Fruit fly (Drosophila melanogaster) whole organism, embryonic: ENCODE measurements around the gene toe.

ENCODE experiments used
- CG11398 ChIP-seq: fragments of 200-800 bp; sonication (Bioruptor generic); optimal IDR thresholded peaks from 2 replicates; lab custom pipeline; 2016; ENCODE audit warnings: missing biosample characterization, missing genetic modification characterization
- CG12236 ChIP-seq: fragments of 200-800 bp; sonication (Bioruptor generic); optimal IDR thresholded peaks from 2 replicates; lab custom pipeline; 2016; ENCODE audit warnings: missing biosample characterization, missing genetic modification characterization
- CG13296 ChIP-seq: fragments of 200-800 bp; sonication (Bioruptor generic); optimal IDR thresholded peaks from 3 replicates; lab custom pipeline; 2018; ENCODE audit warnings: missing biosample characterization, mild to moderate bottlenecking, missing genetic modification characterization
- CG14014 ChIP-seq: fragments of 200-800 bp; sonication (Bioruptor generic); IDR thresholded peaks from 2 replicates; pipeline ENCODE4 v1.3.6; 2022; ENCODE audit warnings: missing biosample characterization, missing genetic modification characterization
- CG15514 ChIP-seq: fragments of 200-800 bp; sonication (Bioruptor generic); optimal IDR thresholded peaks from 3 replicates; lab custom pipeline; 2017; ENCODE audit warnings: missing biosample characterization, missing genetic modification characterization, mild to moderate bottlenecking, moderate library complexity, missing genetic modification reagents
- CG15696 ChIP-seq: fragments of 200-800 bp; sonication (Bioruptor generic); optimal IDR thresholded peaks from 2 replicates; lab custom pipeline; 2019; ENCODE audit warnings: missing biosample characterization, mild to moderate bottlenecking, missing genetic modification characterization, moderate library complexity
- CG16863 ChIP-seq: fragments of 200-800 bp; sonication (Bioruptor generic); optimal IDR thresholded peaks from 3 replicates; lab custom pipeline; 2016; ENCODE audit warnings: missing biosample characterization, missing genetic modification characterization
- CG17328 ChIP-seq: fragments of 200-800 bp; sonication (Bioruptor generic); IDR thresholded peaks from 2 replicates; pipeline ENCODE4 v1.3.6; 2022; ENCODE audit warnings: missing biosample characterization, missing genetic modification characterization
- CG17612 ChIP-seq: fragments of 200-800 bp; sonication (Bioruptor generic); IDR thresholded peaks from 2 replicates; pipeline ENCODE4 v1.3.6; 2022; ENCODE audit warnings: missing biosample characterization, missing genetic modification characterization
- CG18011 ChIP-seq: fragments of 200-800 bp; sonication (Bioruptor generic); optimal IDR thresholded peaks from 2 replicates; lab custom pipeline; 2017; ENCODE audit warnings: missing biosample characterization, missing genetic modification characterization, mild to moderate bottlenecking, moderate library complexity, missing genotype
- CG18764 ChIP-seq: fragments of 200-800 bp; sonication (Bioruptor generic); optimal IDR thresholded peaks from 3 replicates; lab custom pipeline; 2016; ENCODE audit warnings: missing biosample characterization, missing genetic modification characterization
- CG2120 ChIP-seq: fragments of 200-800 bp; sonication (Bioruptor generic); optimal IDR thresholded peaks from 3 replicates; lab custom pipeline; 2016; ENCODE audit warnings: missing biosample characterization, missing genetic modification characterization
- CG30020 ChIP-seq: fragments of 200-800 bp; optimal IDR thresholded peaks from 2 replicates; lab custom pipeline; 2019; ENCODE audit warnings: missing biosample characterization, mild to moderate bottlenecking, missing genetic modification characterization, moderate library complexity
- CG31441 ChIP-seq: fragments of 200-800 bp; sonication (Bioruptor generic); IDR thresholded peaks from 2 replicates; pipeline ENCODE4 v1.3.6; 2022; ENCODE audit warnings: missing biosample characterization, missing genetic modification characterization
- CG33557 ChIP-seq: fragments of 200-800 bp; sonication (Bioruptor generic); optimal IDR thresholded peaks from 2 replicates; lab custom pipeline; 2019; ENCODE audit warnings: missing biosample characterization, mild to moderate bottlenecking, missing genetic modification characterization, moderate library complexity
- CG3726 ChIP-seq: fragments of 200-800 bp; sonication (Bioruptor generic); IDR thresholded peaks from 3 replicates; pipeline ENCODE4, ENCODE4 v1.3.6; 2022; ENCODE audit warnings: missing biosample characterization, missing genetic modification characterization
- CG3838 ChIP-seq: fragments of 200-800 bp; sonication (Bioruptor generic); optimal IDR thresholded peaks from 3 replicates; lab custom pipeline; 2016; ENCODE audit warnings: missing biosample characterization, missing genetic modification characterization
- CG7556 ChIP-seq: fragments of 200-800 bp; sonication (Bioruptor generic); optimal IDR thresholded peaks from 2 replicates; lab custom pipeline; 2017; ENCODE audit warnings: missing biosample characterization, mild to moderate bottlenecking, missing genetic modification characterization
- CG7987 ChIP-seq: fragments of 200-800 bp; sonication (Bioruptor generic); optimal IDR thresholded peaks from 2 replicates; lab custom pipeline; 2018; ENCODE audit warnings: missing biosample characterization, mild to moderate bottlenecking, missing genetic modification characterization, moderate library complexity
- CG9437 ChIP-seq: fragments of 200-800 bp; sonication (Bioruptor generic); optimal IDR thresholded peaks from 2 replicates; lab custom pipeline; 2018; ENCODE audit warnings: missing biosample characterization, mild to moderate bottlenecking, missing genetic modification characterization
- D19B ChIP-seq: fragments of 200-800 bp; sonication (Bioruptor generic); optimal IDR thresholded peaks from 2 replicates; lab custom pipeline; 2017; ENCODE audit warnings: missing biosample characterization, mild to moderate bottlenecking, missing genetic modification characterization
- Elba2 ChIP-seq: fragments of 200-800 bp; sonication (Bioruptor generic); optimal IDR thresholded peaks from 3 replicates; lab custom pipeline; 2016; ENCODE audit warnings: missing biosample characterization, missing genetic modification characterization
- HmgD ChIP-seq: fragments of 200-800 bp; sonication (Bioruptor generic); optimal IDR thresholded peaks from 3 replicates; lab custom pipeline; 2016; ENCODE audit warnings: missing biosample characterization, missing genetic modification characterization
- Med ChIP-seq: fragments of 200-800 bp; sonication (Bioruptor generic); peaks from one replicate; lab custom pipeline; 2016; ENCODE audit warnings: missing biosample characterization, missing genetic modification characterization, mild to moderate bottlenecking, inconsistent platforms, moderate library complexity
- NC2α ChIP-seq: fragments of 200-800 bp; sonication (Bioruptor generic); optimal IDR thresholded peaks from 2 replicates; lab custom pipeline; 2016; ENCODE audit warnings: missing biosample characterization, missing genetic modification characterization
- NC2β ChIP-seq: fragments of 200-800 bp; sonication (Bioruptor generic); optimal IDR thresholded peaks from 2 replicates; lab custom pipeline; 2016; ENCODE audit warnings: missing biosample characterization, missing genetic modification characterization
- Rfx ChIP-seq: fragments of 200-800 bp; sonication (Bioruptor generic); IDR thresholded peaks from 2 replicates; pipeline ENCODE4 v1.3.6; 2022; ENCODE audit warnings: missing biosample characterization, missing genetic modification characterization
- Sin3A ChIP-seq: fragments of >200 bp; optimal IDR thresholded peaks from 2 replicates; lab custom pipeline; 2018
- ab ChIP-seq: fragments of 200-800 bp; sonication (Bioruptor generic); optimal IDR thresholded peaks from 2 replicates; lab custom pipeline; 2016; ENCODE audit warnings: missing biosample characterization, missing genetic modification characterization
- al ChIP-seq: fragments of 200-800 bp; sonication (Bioruptor generic); IDR thresholded peaks from 2 replicates; pipeline ENCODE4 v1.3.6; 2022; ENCODE audit warnings: missing biosample characterization, missing genetic modification characterization
- ap ChIP-seq: fragments of 200-800 bp; sonication (Bioruptor generic); IDR thresholded peaks from 2 replicates; pipeline ENCODE4 v1.3.6; 2022; ENCODE audit warnings: missing biosample characterization, missing genetic modification characterization
- ash1 ChIP-seq: fragments of 200-800 bp; sonication (Bioruptor generic); optimal IDR thresholded peaks from 2 replicates; lab custom pipeline; 2018; ENCODE audit warnings: missing biosample characterization, mild to moderate bottlenecking, missing genetic modification characterization
- btn ChIP-seq: fragments of 200-800 bp; sonication (Bioruptor generic); optimal IDR thresholded peaks from 2 replicates; lab custom pipeline; 2016; ENCODE audit warnings: missing biosample characterization, missing genetic modification characterization
- cad ChIP-seq: fragments of >200 bp; optimal IDR thresholded peaks from 2 replicates; lab custom pipeline; 2017; ENCODE audit warnings: missing biosample characterization, missing genetic modification characterization
- chm ChIP-seq: fragments of 200-800 bp; sonication (Bioruptor generic); IDR thresholded peaks from 2 replicates; pipeline ENCODE4 v1.3.6; 2022; ENCODE audit warnings: missing biosample characterization, missing genetic modification characterization
- crp ChIP-seq, 2 experiments: fragments of 200-800 bp; sonication (Bioruptor generic); optimal IDR thresholded peaks; 2 replicates in 1 of 2; 3 replicates in 1 of 2; lab custom pipeline; 2017; ENCODE audit warnings: missing biosample characterization in 2 of 2, missing genetic modification characterization in 2 of 2, mild to moderate bottlenecking in 1 of 2, moderate library complexity in 1 of 2
- dmrt11E ChIP-seq: fragments of 200-800 bp; sonication (Bioruptor generic); optimal IDR thresholded peaks from 3 replicates; lab custom pipeline; 2018; ENCODE audit warnings: missing biosample characterization, mild to moderate bottlenecking, missing genetic modification characterization, moderate library complexity
- dmrt99B ChIP-seq: fragments of 200-800 bp; sonication (Bioruptor generic); optimal IDR thresholded peaks from 2 replicates; lab custom pipeline; 2018; ENCODE audit warnings: missing biosample characterization, mild to moderate bottlenecking, missing genetic modification characterization, moderate library complexity
- en ChIP-seq: fragments of 200-800 bp; sonication (Bioruptor generic); optimal IDR thresholded peaks from 2 replicates; lab custom pipeline; 2016; ENCODE audit warnings: missing biosample characterization, missing genetic modification characterization
- gem ChIP-seq: fragments of 200-800 bp; sonication (Bioruptor generic); optimal IDR thresholded peaks from 2 replicates; lab custom pipeline; 2019; ENCODE audit warnings: missing biosample characterization, mild to moderate bottlenecking, missing genetic modification characterization, moderate library complexity
- ham ChIP-seq: fragments of 200-800 bp; sonication (Bioruptor generic); IDR thresholded peaks from 2 replicates; pipeline ENCODE4 v1.3.6; 2022; ENCODE audit warnings: missing biosample characterization, missing genetic modification characterization
- jigr1 ChIP-seq: fragments of 200-800 bp; sonication (Bioruptor generic); IDR thresholded peaks from 3 replicates; pipeline ENCODE4 v1.3.6; 2022; ENCODE audit warnings: missing biosample characterization, missing genetic modification characterization
- jing ChIP-seq: fragments of 200-800 bp; sonication (Bioruptor generic); optimal IDR thresholded peaks from 2 replicates; lab custom pipeline; 2018; ENCODE audit warnings: missing biosample characterization, mild to moderate bottlenecking, missing genetic modification characterization
- knrl ChIP-seq: fragments of 200-800 bp; sonication (Bioruptor generic); IDR thresholded peaks from 3 replicates; pipeline ENCODE4 v1.3.6; 2022; ENCODE audit warnings: missing biosample characterization, missing genetic modification characterization; ENCODE audit not compliant: partially characterized antibody
- lilli ChIP-seq: fragments of 200-800 bp; sonication (Bioruptor generic); optimal IDR thresholded peaks from 3 replicates; lab custom pipeline; 2016; ENCODE audit warnings: missing biosample characterization, missing genetic modification characterization
- mirr ChIP-seq: fragments of 200-800 bp; sonication (Bioruptor generic); optimal IDR thresholded peaks from 3 replicates; lab custom pipeline; 2018; ENCODE audit warnings: missing biosample characterization, mild to moderate bottlenecking, missing genetic modification characterization
- nmo ChIP-seq: fragments of 200-800 bp; sonication (Bioruptor generic); optimal IDR thresholded peaks from 2 replicates; lab custom pipeline; 2018; ENCODE audit warnings: missing biosample characterization, mild to moderate bottlenecking, missing genetic modification characterization, moderate library complexity
- otp ChIP-seq: fragments of 200-800 bp; sonication (Bioruptor generic); IDR thresholded peaks from 3 replicates; pipeline ENCODE4, ENCODE4 v1.3.6; 2022; ENCODE audit warnings: missing biosample characterization, missing genetic modification characterization
- p53 ChIP-seq: fragments of 200-800 bp; sonication (Bioruptor generic); optimal IDR thresholded peaks from 2 replicates; lab custom pipeline; 2016; ENCODE audit warnings: missing biosample characterization, missing genetic modification characterization
- phol ChIP-seq: fragments of 200-800 bp; sonication (Bioruptor generic); optimal IDR thresholded peaks from 3 replicates; lab custom pipeline; 2018; ENCODE audit warnings: missing biosample characterization, mild to moderate bottlenecking, missing genetic modification characterization, moderate library complexity
- sr ChIP-seq: fragments of 200-800 bp; sonication (Bioruptor generic); IDR thresholded peaks from 3 replicates; pipeline ENCODE4 v1.3.6; 2022; ENCODE audit warnings: missing biosample characterization, missing genetic modification characterization
- toy ChIP-seq: fragments of 200-800 bp; sonication (Bioruptor generic); IDR thresholded peaks from 2 replicates; pipeline ENCODE4 v1.3.6; 2022; ENCODE audit warnings: missing biosample characterization, missing genetic modification characterization
- tx ChIP-seq: fragments of 200-800 bp; sonication (Bioruptor generic); optimal IDR thresholded peaks from 2 replicates; lab custom pipeline; 2016; ENCODE audit warnings: missing biosample characterization, missing genetic modification characterization

The toe gene

dm6 chr3L:12374420-12374819 is 58.0 kb downstream of the toe start (continued):
- TF ChIP-seq gem (tag; lab: Kevin White, UChicago) (peak; percentile 28), CG14014 (no peak), CG3726 (GFP tag; lab: Robert Waterston, UW) (no peak), CG15514 (GFP tag; lab: Kevin White, UChicago) (no peak), NC2α (GFP tag; lab: Kevin White, UChicago) (no peak), CG16863 (GFP tag; lab: Kevin White, UChicago) (no peak), CG17612 (GFP tag; lab: Robert Waterston, UW) (no peak), CG2120 (GFP tag; lab: Kevin White, UChicago) (peak; percentile 52), p53 (GFP tag; lab: Kevin White, UChicago) (no peak), chm (GFP tag; lab: Robert Waterston, UW) (no peak), NC2β (GFP tag; lab: Kevin White, UChicago) (no peak), tx (GFP tag; lab: Kevin White, UChicago) (no peak), cad (GFP tag; lab: Kevin White, UChicago) (no peak), CG11398 (GFP tag; lab: Kevin White, UChicago) (no peak), jigr1 (GFP tag; lab: Robert Waterston, UW) (no peak), CG33557 (GFP tag; lab: Kevin White, UChicago) (no peak), Rfx (GFP tag; lab: Robert Waterston, UW) (0 out of 2 replicates have a peak, but pooled peaks have one; percentile 9), CG12236 (GFP tag; lab: Kevin White, UChicago) (no peak), ash1 (GFP tag; lab: Kevin White, UChicago) (no peak), CG30020 (tag; lab: Kevin White, UChicago) (no peak), CG7987 (GFP tag; lab: Kevin White, UChicago) (no peak), ap (GFP tag; lab: Robert Waterston, UW) (no peak), Med (peak; percentile 73), jing (no peak), en (no peak), phol (tag; lab: Kevin White, UChicago) (no peak), CG13296 (no peak), CG18764 (GFP tag; lab: Kevin White, UChicago) (no peak), Sin3A (lab: Kevin White, UChicago) (no peak), CG31441 (0 out of 2 replicates have a peak, but pooled peaks have one; percentile 11), CG9437 (GFP tag; lab: Kevin White, UChicago) (no peak), otp (GFP tag; lab: Robert Waterston, UW) (no peak), crp (GFP tag; optimal IDR thresholded peaks at IDR 0.05; lab: Kevin White, UChicago) (no peak), CG17328 (GFP tag; lab: Robert Waterston, UW) (0 out of 2 replicates have a peak, but pooled peaks have one; percentile 11), btn (GFP tag; lab: Kevin White, UChicago) (no peak), mirr (GFP tag; lab: Kevin White, UChicago) (no peak), ham (GFP tag; lab: Robert Waterston, UW) (no peak), ab (no peak), knrl (GFP tag; lab: Robert Waterston, UW) (no peak), sr (no peak), dmrt11E (no peak), CG18011 (GFP tag; lab: Kevin White, UChicago) (no peak), nmo (no peak), toy (GFP tag; lab: Robert Waterston, UW) (no peak), Elba2 (GFP tag; lab: Kevin White, UChicago) (no peak), CG3838 (GFP tag; lab: Kevin White, UChicago) (no peak), HmgD (no peak), D19B (GFP tag; lab: Kevin White, UChicago) (no peak), CG7556 (GFP tag; lab: Kevin White, UChicago) (no peak), CG15696 (tag; lab: Kevin White, UChicago) (no peak), lilli (GFP tag; lab: Kevin White, UChicago) (peak; percentile 22), dmrt99B (tag; lab: Kevin White, UChicago) (peak; percentile 36), al (no peak)
